Fruit fly (Drosophila melanogaster): Measurements from ENCODE around the gene MFS10.

MFS10 gene

dm6 chrX:13088025-13088805, 40.6 kb upstream of the MFS10 start (continued):
- no peak for TF ChIP-seq insv (GFP tag; optimal IDR thresholded peaks at IDR 0.05)
- no peak for TF ChIP-seq klu (GFP tag; IDR thresholded peaks at IDR 0.05)
- no peak for TF ChIP-seq CG18619 (GFP tag; optimal IDR thresholded peaks at IDR 0.05)
- TF ChIP-seq p53 (GFP tag; optimal IDR thresholded peaks at IDR 0.05), result no peak
- no peak for TF ChIP-seq ham (GFP tag; IDR thresholded peaks at IDR 0.05)
- TF ChIP-seq CG6254 (GFP tag; optimal IDR thresholded peaks at IDR 0.05), result no peak
- no peak for TF ChIP-seq CG7357 (GFP tag; IDR thresholded peaks at IDR 0.05)
- TF ChIP-seq Nf-YA (GFP tag; IDR thresholded peaks at IDR 0.05), result no peak
- no peak for TF ChIP-seq Dbx (GFP tag; IDR thresholded peaks at IDR 0.05)
- TF ChIP-seq CG10543 (GFP tag; optimal IDR thresholded peaks at IDR 0.05), result peak; percentile 12
- no peak for TF ChIP-seq pzg (GFP tag; optimal IDR thresholded peaks at IDR 0.05)
- no peak for TF ChIP-seq prd (optimal IDR thresholded peaks at IDR 0.05)
- no peak for TF ChIP-seq prd (GFP tag; IDR thresholded peaks at IDR 0.05)
- TF ChIP-seq CG8290 (GFP tag; optimal IDR thresholded peaks at IDR 0.05), result no peak
- peak in 1 of 2 experiments; percentile 65 for TF ChIP-seq CG8290 (tag; optimal IDR thresholded peaks at IDR 0.05)
- peak; percentile 57 for TF ChIP-seq Med (GFP tag)
- TF ChIP-seq tll (GFP tag; optimal IDR thresholded peaks at IDR 0.05), result no peak
- TF ChIP-seq CG11723 (GFP tag; optimal IDR thresholded peaks at IDR 0.05), result no peak
- no peak for TF ChIP-seq slp2 (GFP tag; optimal IDR thresholded peaks at IDR 0.05)
- no peak for TF ChIP-seq CG11695 (GFP tag; IDR thresholded peaks at IDR 0.05)
- TF ChIP-seq gsb (GFP tag; IDR thresholded peaks at IDR 0.05), result no peak
- no peak for TF ChIP-seq sr (GFP tag; IDR thresholded peaks at IDR 0.05)
- TF ChIP-seq Hr78 (GFP tag; optimal IDR thresholded peaks at IDR 0.05), result peak in 1 of 2 experiments; percentile 79
- TF ChIP-seq jigr1 (GFP tag; IDR thresholded peaks at IDR 0.05), result no peak
- 0 out of 2 replicates have a peak, but pooled peaks have one; percentile 9 for TF ChIP-seq ap (GFP tag; IDR thresholded peaks at IDR 0.05)
- TF ChIP-seq HLH4C (GFP tag; IDR thresholded peaks at IDR 0.05; ENCODE audit: partially characterized antibody), result no peak
- TF ChIP-seq NC2β (GFP tag; optimal IDR thresholded peaks at IDR 0.05), result no peak
- TF ChIP-seq Sry-δ (GFP tag; optimal IDR thresholded peaks at IDR 0.05), result no peak
- no peak for TF ChIP-seq Dll (GFP tag; IDR thresholded peaks at IDR 0.05; ENCODE audit: partially characterized antibody)
- TF ChIP-seq Adf1 (GFP tag; IDR thresholded peaks at IDR 0.05), result no peak
- no peak for TF ChIP-seq Dip3 (GFP tag; optimal IDR thresholded peaks at IDR 0.05)
- no peak for TF ChIP-seq vfl (GFP tag; optimal IDR thresholded peaks at IDR 0.05)
- no peak for TF ChIP-seq CG5953 (GFP tag; IDR thresholded peaks at IDR 0.05)
- TF ChIP-seq CG18011 (GFP tag; optimal IDR thresholded peaks at IDR 0.05), result no peak
- peak; percentile 15 for TF ChIP-seq CG12236 (GFP tag; optimal IDR thresholded peaks at IDR 0.05)
- TF ChIP-seq CG17359 (tag; optimal IDR thresholded peaks at IDR 0.05), result peak; percentile 16
- TF ChIP-seq tup (GFP tag; optimal IDR thresholded peaks at IDR 0.05), result no peak
- TF ChIP-seq Mad (GFP tag; optimal IDR thresholded peaks at IDR 0.05), result no peak
- TF ChIP-seq CG11398 (GFP tag; optimal IDR thresholded peaks at IDR 0.05), result no peak
- TF ChIP-seq Pdp1 (GFP tag; optimal IDR thresholded peaks at IDR 0.05), result peak; percentile 15 to 85
- TF ChIP-seq CG3163 (GFP tag; optimal IDR thresholded peaks at IDR 0.05), result no peak
- no peak for TF ChIP-seq CG12744 (GFP tag; optimal IDR thresholded peaks at IDR 0.05)
- TF ChIP-seq Oaz (GFP tag; IDR thresholded peaks at IDR 0.05), result no peak
- TF ChIP-seq sens-2 (GFP tag; IDR thresholded peaks at IDR 0.05), result no peak
- no peak for TF ChIP-seq her (GFP tag; optimal IDR thresholded peaks at IDR 0.05)
- TF ChIP-seq CG3407 (GFP tag; optimal IDR thresholded peaks at IDR 0.05), result peak; percentile 6
- TF ChIP-seq Rfx (GFP tag; IDR thresholded peaks at IDR 0.05), result peak; percentile 31
- TF ChIP-seq Lim3 (GFP tag; IDR thresholded peaks at IDR 0.05), result no peak
- no peak for TF ChIP-seq CG7372 (GFP tag; IDR thresholded peaks at IDR 0.05)
- no peak for TF ChIP-seq gce (GFP tag; IDR thresholded peaks at IDR 0.05)
- no peak for TF ChIP-seq trem (tag; optimal IDR thresholded peaks at IDR 0.05)

Measured in whole organism, embryonic.